Worm (Caenorhabditis elegans) whole organism, L3 larva: Measurements from ENCODE around the gene F17C11.12.

ENCODE experiments used
- R02D3.7 ChIP-seq: fragments of 150-350 bp; optimal IDR thresholded peaks from 2 replicates; lab custom pipeline; 2014; ENCODE audit warnings: missing biosample characterization, missing genetic modification characterization
- elt-1 ChIP-seq: fragments of 150-350 bp; optimal IDR thresholded peaks from 2 replicates; lab custom pipeline; 2014; ENCODE audit warnings: missing biosample characterization, missing genetic modification characterization
- nhr-11 ChIP-seq: fragments of 150-350 bp; optimal IDR thresholded peaks from 2 replicates; lab custom pipeline; 2014; ENCODE audit warnings: missing biosample characterization, missing genetic modification characterization
- nhr-12 ChIP-seq: fragments of 150-350 bp; optimal IDR thresholded peaks from 2 replicates; lab custom pipeline; 2014; ENCODE audit warnings: missing biosample characterization, missing genetic modification characterization
- nhr-77 ChIP-seq: fragments of 150-350 bp; optimal IDR thresholded peaks from 2 replicates; lab custom pipeline; 2014; ENCODE audit warnings: missing biosample characterization, missing genetic modification characterization
- skn-1 ChIP-seq: fragments of 150-350 bp; optimal IDR thresholded peaks from 2 replicates; lab custom pipeline; 2014; ENCODE audit warnings: missing biosample characterization, missing genetic modification characterization
- zag-1 ChIP-seq: fragments of 150-350 bp; optimal IDR thresholded peaks from 2 replicates; lab custom pipeline; 2014; ENCODE audit warnings: missing biosample characterization, missing genetic modification characterization

- no peak for TF ChIP-seq elt-1 (tag; lab: Kevin White, UChicago)
- TF ChIP-seq skn-1 (tag; lab: Kevin White, UChicago): no peak
- TF ChIP-seq nhr-11 (tag; lab: Kevin White, UChicago): no peak
- no peak for TF ChIP-seq R02D3.7 (tag; lab: Kevin White, UChicago)
- no peak for TF ChIP-seq nhr-12
- TF ChIP-seq zag-1 (tag; lab: Kevin White, UChicago): no peak
- no peak for TF ChIP-seq nhr-77 (tag; lab: Kevin White, UChicago)
Measured at ce11 chrV:10929511-10929910, 7.2 kb downstream of the F17C11.12 start, which contains the start of gene F58B4.3.
